Worm (Caenorhabditis elegans) whole organism, L3 larva: Measurements from ENCODE around the gene str-45.

Experiments used
- ama-1 ChIP-seq: fragments of 150-350 bp; optimal IDR thresholded peaks from 2 replicates; lab custom pipeline; 2018
- fkh-10 ChIP-seq: sonication (generic microtip); optimal IDR thresholded peaks from 2 replicates; lab custom pipeline; 2017; ENCODE audit warnings: missing biosample characterization, missing genetic modification reagents, missing genetic modification characterization
- nhr-28 ChIP-seq: fragments of 150-350 bp; optimal IDR thresholded peaks from 2 replicates; lab custom pipeline; 2014; ENCODE audit warnings: missing biosample characterization, missing genetic modification characterization
- snpc-4 ChIP-seq: fragments of 150-350 bp; optimal IDR thresholded peaks from 2 replicates; lab custom pipeline; 2014; ENCODE audit warnings: missing biosample characterization, missing genetic modification characterization

DNA sequence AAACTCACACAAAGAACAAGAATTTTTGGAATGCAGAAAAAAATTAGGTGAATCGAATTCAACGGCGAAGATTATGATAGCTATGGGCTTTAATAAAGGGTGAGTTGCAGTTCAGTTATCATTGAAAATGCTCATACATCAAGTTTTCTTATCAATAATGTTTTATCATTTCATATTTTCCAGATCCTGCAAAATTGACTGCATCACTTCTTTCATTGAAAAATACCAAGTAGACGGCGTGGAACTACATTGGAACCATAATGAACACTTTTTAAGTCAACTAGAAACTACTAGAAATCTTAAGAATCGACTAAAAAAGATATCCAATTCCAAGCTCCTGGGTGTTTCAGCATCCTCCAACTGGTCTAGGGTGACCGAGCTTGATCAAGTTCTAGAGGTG lies 15.5 kb upstream of the str-45 start, which contains the start of gene K08F9.1:
- TF ChIP-seq nhr-28 (tag; lab: Kevin White, UChicago): no peak
- no peak for TF ChIP-seq snpc-4 (tag; lab: Kevin White, UChicago)
- no peak for TF ChIP-seq ama-1
- no peak for TF ChIP-seq fkh-10 (GFP tag; lab: Kevin White, UChicago)
